Worm (Caenorhabditis elegans) whole organism, L4 larva: Measurements from ENCODE around the gene F10E9.3.

Experiments used
- F26F4.8 ChIP-seq: fragments of 200-800 bp; sonication (Bioruptor generic); conservative IDR thresholded peaks from 2 replicates; pipeline ENCODE4 v1.3.6; 2022; ENCODE audit warnings: missing genetic modification characterization, missing compliant biosample characterization
- F37D6.2 ChIP-seq: sonication (generic microtip); optimal IDR thresholded peaks from 2 replicates; lab custom pipeline; 2016; ENCODE audit warnings: mild to moderate bottlenecking, missing genetic modification characterization, missing compliant biosample characterization
- F44E2.7 ChIP-seq: fragments of 200-800 bp; sonication (Bioruptor generic); IDR thresholded peaks from 2 replicates; pipeline ENCODE4 v2.1.2; 2022; ENCODE audit warnings: missing genetic modification characterization, missing compliant biosample characterization
- F49E8.2 ChIP-seq: sonication (generic microtip); optimal IDR thresholded peaks from 2 replicates; lab custom pipeline; 2016; ENCODE audit warnings: missing compliant biosample characterization, mild to moderate bottlenecking, missing genetic modification characterization, borderline replicate concordance
- R02D3.7 ChIP-seq: fragments of 150-350 bp; sonication (generic microtip); optimal IDR thresholded peaks from 3 replicates; lab custom pipeline; 2014; ENCODE audit warnings: missing biosample characterization, missing genetic modification characterization
- T26A8.4 ChIP-seq: fragments of 200-800 bp; sonication (Bioruptor generic); IDR thresholded peaks from 2 replicates; pipeline ENCODE4 v1.3.6; 2022; ENCODE audit warnings: missing genetic modification characterization, missing compliant biosample characterization
- Y105C5A.15 ChIP-seq: fragments of 200-800 bp; sonication (Bioruptor generic); IDR thresholded peaks from 2 replicates; pipeline ENCODE4 v1.3.6; 2022; ENCODE audit warnings: missing genetic modification characterization, missing compliant biosample characterization
- Y48G9A.11 ChIP-seq: fragments of 200-800 bp; sonication (Bioruptor generic); IDR thresholded peaks from 2 replicates; pipeline ENCODE4 v1.3.6; 2022; ENCODE audit warnings: missing genetic modification reagents, missing genetic modification characterization, missing compliant biosample characterization
- Y5F2A.4 ChIP-seq: fragments of 200-800 bp; sonication (Bioruptor generic); optimal IDR thresholded peaks from 2 replicates; lab custom pipeline; 2018; ENCODE audit warnings: mild to moderate bottlenecking, missing genetic modification characterization, missing compliant biosample characterization
- ZK337.2 ChIP-seq: fragments of 200-800 bp; sonication (Bioruptor generic); IDR thresholded peaks from 2 replicates; pipeline ENCODE4 v1.3.6; 2022; ENCODE audit warnings: missing genetic modification reagents, missing genetic modification characterization, missing compliant biosample characterization
- ZK546.5 ChIP-seq, 2 experiments: sonication (generic microtip); optimal IDR thresholded peaks; 2 replicates each; lab custom pipeline; 2017; ENCODE audit warnings: missing biosample characterization in 2 of 2, missing genetic modification characterization in 2 of 2
- aly-2 ChIP-seq: sonication (generic microtip); optimal IDR thresholded peaks from 2 replicates; lab custom pipeline; 2018; ENCODE audit warnings: missing biosample characterization, missing genetic modification characterization
- ceh-44 ChIP-seq: fragments of 200-800 bp; sonication (Bioruptor generic); IDR thresholded peaks from 2 replicates; pipeline ENCODE4 v1.3.6; 2022; ENCODE audit warnings: missing genetic modification reagents, missing genetic modification characterization, missing compliant biosample characterization
- ceh-62 ChIP-seq: sonication (generic microtip); optimal IDR thresholded peaks from 2 replicates; lab custom pipeline; 2017; ENCODE audit warnings: missing biosample characterization, missing genetic modification characterization
- cey-2 ChIP-seq: sonication (generic microtip); optimal IDR thresholded peaks from 3 replicates; lab custom pipeline; 2017; ENCODE audit warnings: missing genetic modification characterization, mild to moderate bottlenecking, missing compliant biosample characterization, antibody characterized with exemption, borderline replicate concordance; ENCODE audit not compliant: insufficient read depth
- daf-19 ChIP-seq: fragments of 200-800 bp; sonication (Bioruptor generic); conservative IDR thresholded peaks from 2 replicates; pipeline ENCODE4 v1.3.6; 2022; ENCODE audit warnings: missing genetic modification characterization, missing compliant biosample characterization
- daf-8 ChIP-seq: fragments of 200-800 bp; sonication (Bioruptor generic); IDR thresholded peaks from 2 replicates; pipeline ENCODE4 v1.3.6; 2022; ENCODE audit warnings: missing genetic modification characterization, missing compliant biosample characterization
- dmd-6 ChIP-seq: fragments of 200-800 bp; sonication (Bioruptor generic); IDR thresholded peaks from 2 replicates; pipeline ENCODE4 v1.3.6; 2022; ENCODE audit warnings: missing genetic modification reagents, missing genetic modification characterization, missing compliant biosample characterization
- dpl-1 ChIP-seq: fragments of 150-350 bp; optimal IDR thresholded peaks from 2 replicates; lab custom pipeline; 2014; ENCODE audit warnings: missing biosample characterization, missing genetic modification reagents, missing genetic modification characterization
- fkh-10 ChIP-seq: fragments of 150-350 bp; optimal IDR thresholded peaks from 2 replicates; lab custom pipeline; 2014; ENCODE audit warnings: missing biosample characterization, missing genetic modification reagents, missing genetic modification characterization
- hif-1 ChIP-seq, 2 experiments: sonication (generic microtip); optimal IDR thresholded peaks; 2 replicates each; lab custom pipeline; 2016 to 2017; ENCODE audit warnings: missing compliant biosample characterization in 2 of 2, missing genetic modification characterization in 2 of 2, missing genetic modification reagents in 2 of 2, missing genotype in 2 of 2, mild to moderate bottlenecking in 1 of 2
- hlh-30 ChIP-seq: sonication (generic microtip); optimal IDR thresholded peaks from 2 replicates; lab custom pipeline; 2017; ENCODE audit warnings: antibody characterized with exemption, mild to moderate bottlenecking, missing genetic modification characterization, missing compliant biosample characterization; ENCODE audit not compliant: insufficient read depth
- lin-13 ChIP-seq: fragments of 150-350 bp; optimal IDR thresholded peaks from 2 replicates; lab custom pipeline; 2014; ENCODE audit warnings: missing biosample characterization, missing genetic modification reagents, missing genetic modification characterization
- mep-1 ChIP-seq: fragments of 150-350 bp; sonication (generic microtip); optimal IDR thresholded peaks from 3 replicates; lab custom pipeline; 2014; ENCODE audit warnings: missing biosample characterization, missing genetic modification characterization
- mes-2 ChIP-seq: sonication (generic microtip); optimal IDR thresholded peaks from 2 replicates; lab custom pipeline; 2016; ENCODE audit warnings: missing genotype, mild to moderate bottlenecking, missing genetic modification characterization, missing compliant biosample characterization; ENCODE audit not compliant: poor library complexity, severe bottlenecking
- mxl-2 ChIP-seq: fragments of 200-800 bp; sonication (Bioruptor generic); conservative IDR thresholded peaks from 2 replicates; pipeline ENCODE4 v1.3.6; 2022; ENCODE audit warnings: missing genetic modification reagents, missing genetic modification characterization, missing compliant biosample characterization
- mxl-3 ChIP-seq: fragments of 200-800 bp; sonication (Bioruptor generic); optimal IDR thresholded peaks from 2 replicates; lab custom pipeline; 2018; ENCODE audit warnings: mild to moderate bottlenecking, missing genetic modification characterization, missing compliant biosample characterization
- nhr-102 ChIP-seq: sonication (generic microtip); optimal IDR thresholded peaks from 2 replicates; lab custom pipeline; 2016; ENCODE audit warnings: mild to moderate bottlenecking, missing genetic modification characterization, moderate library complexity, missing compliant biosample characterization
- nhr-25 ChIP-seq: sonication (generic microtip); optimal IDR thresholded peaks from 2 replicates; lab custom pipeline; 2017; ENCODE audit warnings: missing genetic modification characterization, mild to moderate bottlenecking, missing compliant biosample characterization, antibody characterized with exemption, moderate library complexity, borderline replicate concordance; ENCODE audit not compliant: insufficient read depth
- nhr-48 ChIP-seq: sonication (generic microtip); optimal IDR thresholded peaks from 2 replicates; lab custom pipeline; 2016; ENCODE audit warnings: mild to moderate bottlenecking, missing genetic modification characterization, missing compliant biosample characterization
- pha-4 ChIP-seq, 2 experiments: fragments of 150-350 bp in 1 of 2; fragments of 200-800 bp in 1 of 2; sonication (Bioruptor generic) in 1 of 2; IDR thresholded peaks in 1 of 2; optimal IDR thresholded peaks in 1 of 2; 2 replicates each; pipeline versions ENCODE4 v1.3.6 to Lab custom; 2014 to 2022; ENCODE audit warnings: missing genetic modification characterization in 2 of 2, missing genetic modification reagents in 2 of 2, missing biosample characterization in 1 of 2, missing compliant biosample characterization in 1 of 2
- pqm-1 ChIP-seq: sonication (generic microtip); optimal IDR thresholded peaks from 2 replicates; lab custom pipeline; 2017; ENCODE audit warnings: missing biosample characterization, missing genetic modification characterization
- rbr-2 ChIP-seq: sonication (generic microtip); optimal IDR thresholded peaks from 2 replicates; lab custom pipeline; 2016; ENCODE audit warnings: missing genotype, missing genetic modification characterization, missing compliant biosample characterization
- saeg-2 ChIP-seq: fragments of 200-800 bp; sonication (Bioruptor generic); IDR thresholded peaks from 2 replicates; pipeline ENCODE4 v1.3.6; 2022; ENCODE audit warnings: missing genetic modification reagents, missing genetic modification characterization, missing compliant biosample characterization
- sdz-12 ChIP-seq: fragments of 200-800 bp; sonication (Bioruptor generic); optimal IDR thresholded peaks from 2 replicates; lab custom pipeline; 2018; ENCODE audit warnings: mild to moderate bottlenecking, missing genetic modification characterization, missing compliant biosample characterization
- skn-1 ChIP-seq: fragments of 150-350 bp; optimal IDR thresholded peaks from 2 replicates; lab custom pipeline; 2014; ENCODE audit warnings: missing biosample characterization, missing genetic modification characterization
- snpc-4 ChIP-seq: fragments of 150-350 bp; optimal IDR thresholded peaks from 2 replicates; lab custom pipeline; 2014; ENCODE audit warnings: missing biosample characterization, missing genetic modification characterization
- unc-62 ChIP-seq, 3 experiments: fragments of 150-350 bp in 1 of 3; sonication (generic microtip); optimal IDR thresholded peaks in 2 of 3; peaks in 1 of 3; 1 replicate in 1 of 3; 2 replicates in 2 of 3; lab custom pipeline; 2014 to 2017; ENCODE audit warnings: missing biosample characterization in 3 of 3, missing genetic modification characterization in 3 of 3, missing genetic modification reagents in 3 of 3, missing genotype in 1 of 3
- zag-1 ChIP-seq: fragments of 150-350 bp; optimal IDR thresholded peaks from 2 replicates; lab custom pipeline; 2014; ENCODE audit warnings: missing biosample characterization, missing genetic modification characterization
- ztf-7 ChIP-seq: fragments of 150-350 bp; optimal IDR thresholded peaks from 2 replicates; lab custom pipeline; 2014; ENCODE audit warnings: missing biosample characterization, missing genetic modification characterization

Gene F10E9.3

ce11 chrIII:8307356-8307755, 3.5 kb upstream of the F10E9.3 start, which contains the start of the genes F10E9.7 and F10E9.5 (continued):
- TF ChIP-seq cey-2 = no peak
- TF ChIP-seq ZK337.2 (GFP tag; lab: Robert Waterston, UW) = peak; percentile 97
- TF ChIP-seq sdz-12 (GFP tag; lab: Kevin White, UChicago) = peak; percentile 68
- TF ChIP-seq saeg-2 (GFP tag; lab: Robert Waterston, UW) = no peak
- TF ChIP-seq nhr-102 (tag; lab: Kevin White, UChicago) = peak; percentile 54
- peak; percentile 60 for TF ChIP-seq fkh-10
- TF ChIP-seq pqm-1 (tag; lab: Kevin White, UChicago) = peak; percentile 25
- peak; percentile 63 for TF ChIP-seq hlh-30 (tag; lab: Kevin White, UChicago)
- TF ChIP-seq rbr-2 (tag; lab: Kevin White, UChicago) = peak; percentile 76
- TF ChIP-seq hif-1 (tag; optimal IDR thresholded peaks at IDR 0.05; lab: Kevin White, UChicago) = peak in 1 of 2 experiments; percentile 93
- peak; percentile 64 for TF ChIP-seq F37D6.2 (tag; lab: Kevin White, UChicago)

- TF ChIP-seq mes-2 (tag; lab: Kevin White, UChicago) = no peak
- TF ChIP-seq zag-1 (tag; lab: Kevin White, UChicago) = no peak
- no peak for TF ChIP-seq saeg-2 (GFP tag; lab: Robert Waterston, UW)
- no peak for TF ChIP-seq snpc-4 (tag; lab: Kevin White, UChicago)
- no peak for TF ChIP-seq ztf-7
- TF ChIP-seq unc-62 (GFP tag; optimal IDR thresholded peaks at IDR 0.05 in 1 of 2; lab: Kevin White, UChicago) = no peak
- TF ChIP-seq unc-62 (tag; optimal IDR thresholded peaks at IDR 0.05; lab: Kevin White, UChicago) = no peak
- TF ChIP-seq, all 104 proteins: peak for 0
Observed at ce11 chrIII:8308238-8308637, 2.6 kb upstream of the F10E9.3 start, which contains the start of gene F10E9.4. Gene F10E9.4 (plus strand): TSS chrIII:8308538.

- TF ChIP-seq daf-8 (GFP tag; lab: Robert Waterston, UW) (no peak), mep-1 (tag; lab: Kevin White, UChicago) (peak; percentile 2), pha-4 (GFP tag; IDR thresholded peaks at IDR 0.05; lab: Robert Waterston, UW) (no peak), pha-4 (tag; optimal IDR thresholded peaks at IDR 0.05; lab: Kevin White, UChicago) (no peak)
Observed at ce11 chrIII:8312393-8312792, 1.6 kb downstream of the F10E9.3 start, which contains the start of gene F10E9.2. Gene F10E9.2 (plus strand): TSS chrIII:8312693.

- no peak for TF ChIP-seq mep-1 (tag; lab: Kevin White, UChicago)
- TF ChIP-seq mxl-2 (GFP tag; lab: Robert Waterston, UW) = no peak
- TF ChIP-seq ZK546.5 (tag; optimal IDR thresholded peaks at IDR 0.05; lab: Kevin White, UChicago) = no peak
- no peak for TF ChIP-seq F26F4.8 (GFP tag; lab: Robert Waterston, UW)
Observed at ce11 chrIII:8318488-8318887, 7.7 kb downstream of the F10E9.3 start, which contains the start of gene sas-4. Gene sas-4 (minus strand): TSS chrIII:8318588.

ce11 chrIII:8319100-8319499, 8.3 kb downstream of the F10E9.3 start, which contains the start of gene F10E9.11:
Gene F10E9.11 (minus strand): TSS chrIII:8319260.
- TF ChIP-seq dmd-6 (GFP tag; lab: Robert Waterston, UW) = peak; percentile 68; the same call in 1 of the 2 replicates
- peak; percentile 24 for TF ChIP-seq nhr-48 (tag; lab: Kevin White, UChicago)
- no peak for TF ChIP-seq R02D3.7 (tag; lab: Kevin White, UChicago)
- TF ChIP-seq unc-62 (GFP tag; optimal IDR thresholded peaks at IDR 0.05 in 1 of 2; lab: Kevin White, UChicago) = peak in 1 of 2 experiments; percentile 17
- no peak for TF ChIP-seq unc-62 (tag; optimal IDR thresholded peaks at IDR 0.05; lab: Kevin White, UChicago)
- TF ChIP-seq ceh-62 = no peak
- TF ChIP-seq daf-19 = 0 out of 2 replicates have a peak, but pooled peaks have one; percentile 16
- TF ChIP-seq aly-2 (tag; lab: Kevin White, UChicago) = no peak
- TF ChIP-seq Y5F2A.4 = no peak
- TF ChIP-seq skn-1 = no peak
- TF ChIP-seq nhr-102 (tag; lab: Kevin White, UChicago) = peak; percentile 13
- no peak for TF ChIP-seq Y105C5A.15 (GFP tag; lab: Robert Waterston, UW)
- peak; percentile 96 for TF ChIP-seq dpl-1 (GFP tag; lab: Kevin White, UChicago)
- peak; percentile 98 for TF ChIP-seq mes-2 (tag; lab: Kevin White, UChicago)
- peak; percentile 82 for TF ChIP-seq Y48G9A.11 (GFP tag; lab: Robert Waterston, UW)
- TF ChIP-seq nhr-25 (tag; lab: Kevin White, UChicago) = peak; percentile 15
- peak; percentile 45; the same call in 1 of the 2 replicates for TF ChIP-seq T26A8.4 (GFP tag; lab: Robert Waterston, UW)
- peak; percentile 22 for TF ChIP-seq lin-13 (GFP tag; lab: Kevin White, UChicago)
- no peak for TF ChIP-seq F44E2.7 (GFP tag; lab: Robert Waterston, UW)
- TF ChIP-seq ceh-44 (GFP tag; lab: Robert Waterston, UW) = peak; percentile 48; the same call in 1 of the 2 replicates
- peak; percentile 22 for TF ChIP-seq F49E8.2
- no peak for TF ChIP-seq zag-1 (tag; lab: Kevin White, UChicago)
- TF ChIP-seq mxl-3 = peak; percentile 64
- peak in 1 of 2 experiments; percentile 87 for TF ChIP-seq hif-1 (tag; optimal IDR thresholded peaks at IDR 0.05; lab: Kevin White, UChicago)
